Worm (Caenorhabditis elegans) whole organism, mixed stage, embryonic: ENCODE data around the gene sym-1.

Experiments used
- M03D4.4 ChIP-seq: sonication (generic microtip); optimal IDR thresholded peaks from 2 replicates; lab custom pipeline; 2017; ENCODE audit warnings: mild to moderate bottlenecking, missing genetic modification characterization, missing compliant biosample characterization
- bed-3 ChIP-seq: fragments of 200-800 bp; sonication (Bioruptor generic); optimal IDR thresholded peaks from 3 replicates; lab custom pipeline; 2018; ENCODE audit warnings: mild to moderate bottlenecking, missing genetic modification characterization, moderate library complexity, missing compliant biosample characterization
- blmp-1 ChIP-seq: fragments of 150-350 bp; optimal IDR thresholded peaks from 2 replicates; lab custom pipeline; 2014; ENCODE audit warnings: missing biosample characterization, missing genetic modification characterization
- ces-1 ChIP-seq: fragments of 150-350 bp; optimal IDR thresholded peaks from 2 replicates; lab custom pipeline; 2014; ENCODE audit warnings: missing biosample characterization, missing genetic modification reagents, missing genetic modification characterization
- elt-1 ChIP-seq: sonication (generic microtip); optimal IDR thresholded peaks from 2 replicates; lab custom pipeline; 2017; ENCODE audit warnings: missing genetic modification characterization, mild to moderate bottlenecking, missing compliant biosample characterization, antibody characterized with exemption, moderate library complexity, borderline replicate concordance; ENCODE audit not compliant: insufficient read depth
- elt-3 ChIP-seq: fragments of 150-350 bp; optimal IDR thresholded peaks from 2 replicates; lab custom pipeline; 2014; ENCODE audit warnings: missing biosample characterization, missing genetic modification characterization
- mab-5 ChIP-seq: fragments of 150-350 bp; optimal IDR thresholded peaks from 2 replicates; lab custom pipeline; 2014; ENCODE audit warnings: missing biosample characterization, missing genetic modification characterization
- mep-1 ChIP-seq: fragments of 150-350 bp; optimal IDR thresholded peaks from 2 replicates; lab custom pipeline; 2017; ENCODE audit warnings: missing biosample characterization, missing genetic modification reagents, missing genetic modification characterization, inconsistent platforms
- nhr-76 ChIP-seq: sonication (generic microtip); optimal IDR thresholded peaks from 2 replicates; lab custom pipeline; 2017; ENCODE audit warnings: missing biosample characterization, missing genetic modification characterization
- pha-4 ChIP-seq: fragments of 150-350 bp; optimal IDR thresholded peaks from 2 replicates; lab custom pipeline; 2018; ENCODE audit warnings: missing biosample characterization, missing genetic modification reagents, missing genetic modification characterization
- tbx-8 ChIP-seq: fragments of 200-800 bp; sonication (Bioruptor generic); optimal IDR thresholded peaks from 2 replicates; lab custom pipeline; 2018; ENCODE audit warnings: mild to moderate bottlenecking, missing genetic modification characterization, moderate library complexity, missing compliant biosample characterization
- unc-62 ChIP-seq: fragments of 150-350 bp; optimal IDR thresholded peaks from 2 replicates; lab custom pipeline; 2014; ENCODE audit warnings: missing biosample characterization, missing genetic modification reagents, missing genetic modification characterization

DNA sequence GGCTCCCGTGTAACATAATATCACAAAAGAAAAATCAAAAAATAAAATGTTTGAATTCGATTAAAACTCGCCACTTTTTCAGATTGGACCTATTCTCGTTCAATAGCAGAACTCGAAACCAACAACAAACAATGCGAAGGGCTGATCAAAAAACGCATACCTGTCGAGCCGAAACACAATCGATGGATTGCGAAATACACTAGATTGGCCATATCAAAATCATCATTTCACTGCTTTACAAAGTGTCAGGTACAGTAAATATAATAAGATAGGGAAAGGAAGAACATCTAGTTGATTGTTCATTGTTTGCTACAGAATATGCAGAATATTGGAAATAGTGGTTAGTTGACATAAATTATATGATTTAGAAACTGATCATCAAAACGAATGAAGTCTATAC lies 26.3 kb downstream of the sym-1 start:
- TF ChIP-seq mep-1 (tag; lab: Kevin White, UChicago) (no peak), unc-62 (GFP tag; lab: Kevin White, UChicago) (no peak), elt-1 (no peak), ces-1 (GFP tag; lab: Kevin White, UChicago) (no peak), pha-4 (tag; lab: Kevin White, UChicago) (no peak), bed-3 (GFP tag; lab: Kevin White, UChicago) (no peak), nhr-76 (tag; lab: Kevin White, UChicago) (no peak), elt-3 (no peak), tbx-8 (GFP tag; lab: Kevin White, UChicago) (no peak), blmp-1 (no peak), mab-5 (tag; lab: Kevin White, UChicago) (no peak), M03D4.4 (tag; lab: Kevin White, UChicago) (no peak)
